Fruit fly (Drosophila melanogaster) whole organism, embryonic: ENCODE results near the gene CG4025.

Experiments
- B-H2 ChIP-seq: fragments of 200-800 bp; sonication (Bioruptor generic); optimal IDR thresholded peaks from 2 replicates; lab custom pipeline; 2018; ENCODE audit warnings: missing biosample characterization, mild to moderate bottlenecking, missing genetic modification characterization
- Bgb ChIP-seq: fragments of 200-800 bp; sonication (Bioruptor generic); IDR thresholded peaks from 2 replicates; pipeline ENCODE4 v1.3.6; 2022; ENCODE audit warnings: missing biosample characterization, missing genetic modification characterization; ENCODE audit not compliant: partially characterized antibody
- Blimp-1 ChIP-seq: fragments of 200-800 bp; sonication (Bioruptor generic); optimal IDR thresholded peaks from 3 replicates; lab custom pipeline; 2018; ENCODE audit warnings: missing biosample characterization, missing genetic modification characterization, mild to moderate bottlenecking, moderate library complexity, missing genetic modification reagents
- CG10147 ChIP-seq: fragments of 200-800 bp; sonication (Bioruptor generic); optimal IDR thresholded peaks from 2 replicates; lab custom pipeline; 2019; ENCODE audit warnings: missing biosample characterization, mild to moderate bottlenecking, missing genetic modification characterization, moderate library complexity
- CG10209 ChIP-seq: fragments of 200-800 bp; sonication (Bioruptor generic); optimal IDR thresholded peaks from 3 replicates; lab custom pipeline; 2017; ENCODE audit warnings: missing biosample characterization, mild to moderate bottlenecking, missing genetic modification characterization, missing genetic modification reagents
- CG10543 ChIP-seq: fragments of 200-800 bp; sonication (Bioruptor generic); optimal IDR thresholded peaks from 3 replicates; lab custom pipeline; 2017; ENCODE audit warnings: missing biosample characterization, mild to moderate bottlenecking, missing genetic modification characterization, moderate library complexity
- CG10979 ChIP-seq: fragments of 200-800 bp; sonication (Bioruptor generic); optimal IDR thresholded peaks from 2 replicates; lab custom pipeline; 2018; ENCODE audit warnings: missing biosample characterization, mild to moderate bottlenecking, missing genetic modification characterization, moderate library complexity
- CG11093 ChIP-seq: fragments of 200-800 bp; sonication (Bioruptor generic); IDR thresholded peaks from 3 replicates; pipeline ENCODE4 v1.3.6; 2022; ENCODE audit warnings: missing biosample characterization, missing genetic modification characterization
- CG12071 ChIP-seq: fragments of 200-800 bp; sonication (Bioruptor generic); optimal IDR thresholded peaks from 3 replicates; lab custom pipeline; 2018; ENCODE audit warnings: missing biosample characterization, mild to moderate bottlenecking, missing genetic modification characterization
- CG12391 ChIP-seq: fragments of 200-800 bp; sonication (Bioruptor generic); optimal IDR thresholded peaks from 3 replicates; lab custom pipeline; 2018; ENCODE audit warnings: missing biosample characterization, mild to moderate bottlenecking, missing genetic modification characterization, moderate library complexity
- CG12744 ChIP-seq: fragments of 200-800 bp; sonication (Bioruptor generic); optimal IDR thresholded peaks from 2 replicates; lab custom pipeline; 2016; ENCODE audit warnings: missing biosample characterization, missing genetic modification characterization
- CG13296 ChIP-seq: fragments of 200-800 bp; sonication (Bioruptor generic); optimal IDR thresholded peaks from 3 replicates; lab custom pipeline; 2018; ENCODE audit warnings: missing biosample characterization, mild to moderate bottlenecking, missing genetic modification characterization
- CG14441 ChIP-seq: fragments of 200-800 bp; sonication (Bioruptor generic); IDR thresholded peaks from 2 replicates; pipeline ENCODE4 v1.3.6; 2022; ENCODE audit warnings: missing biosample characterization, missing genetic modification characterization
- CG15269 ChIP-seq: fragments of 200-800 bp; sonication (Bioruptor generic); optimal IDR thresholded peaks from 2 replicates; lab custom pipeline; 2018; ENCODE audit warnings: missing biosample characterization, mild to moderate bottlenecking, missing genetic modification characterization, moderate library complexity
- CG17612 ChIP-seq: fragments of 200-800 bp; sonication (Bioruptor generic); IDR thresholded peaks from 2 replicates; pipeline ENCODE4 v1.3.6; 2022; ENCODE audit warnings: missing biosample characterization, missing genetic modification characterization
- CG17912 ChIP-seq: fragments of 200-800 bp; sonication (Bioruptor generic); optimal IDR thresholded peaks from 2 replicates; lab custom pipeline; 2018; ENCODE audit warnings: missing biosample characterization, mild to moderate bottlenecking, missing genetic modification characterization
- CG2875 ChIP-seq: fragments of 200-800 bp; sonication (Bioruptor generic); optimal IDR thresholded peaks from 2 replicates; lab custom pipeline; 2017; ENCODE audit warnings: missing biosample characterization, mild to moderate bottlenecking, missing genetic modification characterization, missing genetic modification reagents
- CG4820 ChIP-seq: fragments of 200-800 bp; sonication (Bioruptor generic); optimal IDR thresholded peaks from 3 replicates; lab custom pipeline; 2016; ENCODE audit warnings: missing biosample characterization, missing genetic modification characterization
- CG6254 ChIP-seq: fragments of 200-800 bp; sonication (Bioruptor generic); optimal IDR thresholded peaks from 3 replicates; lab custom pipeline; 2017; ENCODE audit warnings: mild to moderate bottlenecking, missing biosample characterization, missing genetic modification reagents, missing genetic modification characterization
- CG6791 ChIP-seq: fragments of 200-800 bp; sonication (Bioruptor generic); IDR thresholded peaks from 3 replicates; pipeline ENCODE4 v1.3.6; 2022; ENCODE audit warnings: missing biosample characterization, missing genetic modification characterization; ENCODE audit not compliant: partially characterized antibody
- CG7745 ChIP-seq: fragments of 200-800 bp; sonication (Bioruptor generic); optimal IDR thresholded peaks from 2 replicates; lab custom pipeline; 2018; ENCODE audit warnings: missing biosample characterization, mild to moderate bottlenecking, missing genetic modification characterization, moderate library complexity
- CG8359 ChIP-seq: fragments of 200-800 bp; sonication (Bioruptor generic); optimal IDR thresholded peaks from 2 replicates; lab custom pipeline; 2017; ENCODE audit warnings: missing biosample characterization, mild to moderate bottlenecking, missing genetic modification characterization, borderline replicate concordance
- CkIIα-i1 ChIP-seq: fragments of 200-800 bp; sonication (Bioruptor generic); IDR thresholded peaks from 2 replicates; pipeline ENCODE4 v1.3.6; 2022; ENCODE audit warnings: missing biosample characterization, missing genetic modification characterization
- D ChIP-seq, 2 experiments: fragments of 200-800 bp in 1 of 2; fragments of >200 bp in 1 of 2; sonication (Bioruptor generic) in 1 of 2; optimal IDR thresholded peaks; 2 replicates in 1 of 2; 3 replicates in 1 of 2; lab custom pipeline; 2017; ENCODE audit warnings: mild to moderate bottlenecking in 1 of 2, missing biosample characterization in 1 of 2, missing genetic modification characterization in 1 of 2, missing genetic modification reagents in 1 of 2
- Dp ChIP-seq: fragments of 200-800 bp; sonication (Bioruptor generic); optimal IDR thresholded peaks from 2 replicates; lab custom pipeline; 2018; ENCODE audit warnings: missing biosample characterization, mild to moderate bottlenecking, missing genetic modification characterization, moderate library complexity
- Elba2 ChIP-seq: fragments of 200-800 bp; sonication (Bioruptor generic); optimal IDR thresholded peaks from 3 replicates; lab custom pipeline; 2016; ENCODE audit warnings: missing biosample characterization, missing genetic modification characterization
- Gug ChIP-seq: fragments of 200-800 bp; sonication (Bioruptor generic); IDR thresholded peaks from 4 replicates; pipeline ENCODE4 v1.3.6; 2022; ENCODE audit warnings: missing biosample characterization, missing genetic modification characterization
- H2.0 ChIP-seq: fragments of 200-800 bp; sonication (Bioruptor generic); IDR thresholded peaks from 2 replicates; pipeline ENCODE4 v1.3.6; 2022; ENCODE audit warnings: missing biosample characterization, missing genetic modification characterization
- Oaz ChIP-seq: fragments of 200-800 bp; sonication (Bioruptor generic); IDR thresholded peaks from 2 replicates; pipeline ENCODE4 v1.3.6; 2022; ENCODE audit warnings: missing biosample characterization, missing genetic modification characterization
- Sox100B ChIP-seq: fragments of 200-800 bp; sonication (Bioruptor generic); optimal IDR thresholded peaks from 3 replicates; lab custom pipeline; 2018; ENCODE audit warnings: missing biosample characterization, mild to moderate bottlenecking, missing genetic modification characterization
- YL-1 ChIP-seq: fragments of 200-800 bp; sonication (Bioruptor generic); optimal IDR thresholded peaks from 3 replicates; lab custom pipeline; 2017; ENCODE audit warnings: missing biosample characterization, mild to moderate bottlenecking, missing genetic modification characterization
- ab ChIP-seq: fragments of 200-800 bp; sonication (Bioruptor generic); optimal IDR thresholded peaks from 2 replicates; lab custom pipeline; 2016; ENCODE audit warnings: missing biosample characterization, missing genetic modification characterization
- crc ChIP-seq: fragments of 200-800 bp; sonication (Bioruptor generic); optimal IDR thresholded peaks from 2 replicates; lab custom pipeline; 2016; ENCODE audit warnings: missing biosample characterization, missing genetic modification characterization
- ewg ChIP-seq: fragments of 200-800 bp; sonication (Bioruptor generic); optimal IDR thresholded peaks from 3 replicates; lab custom pipeline; 2017; ENCODE audit warnings: mild to moderate bottlenecking, missing biosample characterization, missing genetic modification reagents, missing genetic modification characterization
- fd96Cb ChIP-seq: fragments of 200-800 bp; sonication (Bioruptor generic); optimal IDR thresholded peaks from 2 replicates; lab custom pipeline; 2018; ENCODE audit warnings: missing biosample characterization, mild to moderate bottlenecking, missing genetic modification characterization, moderate library complexity
- gro ChIP-seq: fragments of 200-800 bp; sonication (Bioruptor generic); optimal IDR thresholded peaks from 2 replicates; lab custom pipeline; 2016; ENCODE audit warnings: missing biosample characterization, missing genetic modification characterization
- jigr1 ChIP-seq: fragments of 200-800 bp; sonication (Bioruptor generic); IDR thresholded peaks from 3 replicates; pipeline ENCODE4 v1.3.6; 2022; ENCODE audit warnings: missing biosample characterization, missing genetic modification characterization
- nau ChIP-seq: fragments of 200-800 bp; sonication (Bioruptor generic); optimal IDR thresholded peaks from 3 replicates; lab custom pipeline; 2017; ENCODE audit warnings: missing biosample characterization, mild to moderate bottlenecking, missing genetic modification characterization, missing genetic modification reagents
- oc ChIP-seq: fragments of 200-800 bp; sonication (Bioruptor generic); optimal IDR thresholded peaks from 2 replicates; lab custom pipeline; 2018; ENCODE audit warnings: missing biosample characterization, mild to moderate bottlenecking, missing genetic modification characterization, moderate library complexity
- pho ChIP-seq: fragments of 200-800 bp; sonication (Bioruptor generic); optimal IDR thresholded peaks from 2 replicates; lab custom pipeline; 2016; ENCODE audit warnings: missing biosample characterization, missing genetic modification characterization
- pita ChIP-seq: fragments of 200-800 bp; sonication (Bioruptor generic); optimal IDR thresholded peaks from 2 replicates; lab custom pipeline; 2017; ENCODE audit warnings: missing biosample characterization, mild to moderate bottlenecking, missing genetic modification characterization
- psq ChIP-seq: fragments of 200-800 bp; sonication (Bioruptor generic); optimal IDR thresholded peaks from 2 replicates; lab custom pipeline; 2017; ENCODE audit warnings: missing biosample characterization, missing genetic modification characterization
- schlank ChIP-seq: fragments of 200-800 bp; sonication (Bioruptor generic); optimal IDR thresholded peaks from 2 replicates; lab custom pipeline; 2018; ENCODE audit warnings: missing biosample characterization, mild to moderate bottlenecking, missing genetic modification characterization
- sim ChIP-seq: fragments of 200-800 bp; sonication (Bioruptor generic); IDR thresholded peaks from 2 replicates; pipeline ENCODE4 v1.3.6; 2022; ENCODE audit warnings: missing biosample characterization, missing genetic modification characterization
- sob ChIP-seq: fragments of 200-800 bp; sonication (Bioruptor generic); IDR thresholded peaks from 2 replicates; pipeline ENCODE4 v1.3.6; 2022; ENCODE audit warnings: missing biosample characterization, missing genetic modification characterization
- tll ChIP-seq, 2 experiments: fragments of 200-800 bp in 1 of 2; fragments of >200 bp in 1 of 2; sonication (Bioruptor generic) in 1 of 2; optimal IDR thresholded peaks; 2 replicates each; lab custom pipeline; 2017 to 2019; ENCODE audit warnings: missing biosample characterization in 2 of 2, missing genetic modification characterization in 2 of 2, mild to moderate bottlenecking in 1 of 2, moderate library complexity in 1 of 2
- wor ChIP-seq: fragments of 200-800 bp; sonication (Bioruptor generic); IDR thresholded peaks from 2 replicates; pipeline ENCODE4 v1.3.6; 2022; ENCODE audit warnings: missing biosample characterization, missing genetic modification characterization
- yki ChIP-seq: fragments of >200 bp; optimal IDR thresholded peaks from 3 replicates; lab custom pipeline; 2018

CG4025 gene

DNA sequence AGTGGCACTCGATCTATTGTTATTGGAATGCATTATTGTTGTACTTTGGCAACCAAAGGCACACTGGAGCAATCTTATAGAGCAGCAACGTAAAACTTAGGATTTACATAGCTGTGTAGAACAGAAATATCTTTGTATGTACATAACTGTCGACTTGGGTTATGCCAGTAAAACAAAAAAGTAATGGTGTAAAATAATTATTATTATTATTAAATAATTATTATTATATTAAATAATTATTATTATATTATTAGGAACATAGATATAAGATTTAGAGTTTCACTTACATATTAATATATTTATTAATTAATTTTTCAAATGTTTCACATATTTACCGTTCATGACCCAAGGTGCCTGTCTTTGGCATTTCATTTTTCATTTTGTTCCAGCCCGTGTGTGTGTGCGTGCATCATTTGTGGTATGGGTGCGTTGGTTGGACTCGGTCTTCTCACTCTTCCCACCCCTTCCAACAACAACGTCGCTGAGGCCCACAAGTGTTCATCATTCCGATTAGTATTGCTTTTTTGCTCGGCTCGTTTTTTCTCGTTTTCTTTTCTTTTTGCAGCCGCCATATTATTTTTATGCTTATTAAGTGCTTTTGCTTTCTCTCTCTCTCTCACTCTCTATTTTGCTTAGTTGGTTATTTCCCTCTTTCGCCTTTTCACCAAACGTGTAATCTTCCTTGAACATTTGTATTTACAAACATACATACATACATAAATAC is 47.4 kb downstream of the CG4025 start (continued):
- TF ChIP-seq Bgb (GFP tag; lab: Robert Waterston, UW) (no peak), CG10147 (peak; percentile 98), wor (GFP tag; lab: Robert Waterston, UW) (peak; percentile 85), H2.0 (GFP tag; lab: Robert Waterston, UW) (peak; percentile 85), CG10979 (tag; lab: Kevin White, UChicago) (peak; percentile 99), CG6254 (GFP tag; lab: Kevin White, UChicago) (peak; percentile 95), D (optimal IDR thresholded peaks at IDR 0.05; lab: Kevin White, UChicago) (no peak), D (GFP tag; optimal IDR thresholded peaks at IDR 0.05; lab: Kevin White, UChicago) (peak; percentile 99), ewg (peak; percentile 94), tll (GFP tag; optimal IDR thresholded peaks at IDR 0.05; lab: Kevin White, UChicago) (peak in 1 of 2 experiments; percentile 22), pho (GFP tag; lab: Kevin White, UChicago) (peak; percentile 72), YL-1 (peak; percentile 94), CG4820 (GFP tag; lab: Kevin White, UChicago) (peak; percentile 94), gro (GFP tag; lab: Kevin White, UChicago) (peak; percentile 10), nau (GFP tag; lab: Kevin White, UChicago) (peak; percentile 69), sim (GFP tag; lab: Robert Waterston, UW) (no peak; the same call in 1 of the 2 replicates), CG13296 (GFP tag; lab: Kevin White, UChicago) (peak; percentile 98), crc (GFP tag; lab: Kevin White, UChicago) (peak; percentile 34), CkIIα-i1 (GFP tag; lab: Robert Waterston, UW) (no peak), CG17912 (GFP tag; lab: Kevin White, UChicago) (peak; percentile 93), CG12071 (GFP tag; lab: Kevin White, UChicago) (peak; percentile 83), schlank (peak; percentile 89), CG6791 (GFP tag; lab: Robert Waterston, UW) (0 out of 3 replicates have a peak, but pooled peaks have one; percentile 38), CG8359 (GFP tag; lab: Kevin White, UChicago) (peak; percentile 93), fd96Cb (tag; lab: Kevin White, UChicago) (peak; percentile 98), CG15269 (tag; lab: Kevin White, UChicago) (peak; percentile 97), ab (GFP tag; lab: Kevin White, UChicago) (peak; percentile 89), sob (GFP tag; lab: Robert Waterston, UW) (peak; percentile 89), jigr1 (GFP tag; lab: Robert Waterston, UW) (peak; percentile 88; the same call in 2 of the 3 replicates), CG12744 (GFP tag; lab: Kevin White, UChicago) (peak; percentile 22), pita (GFP tag; lab: Kevin White, UChicago) (no peak), CG17612 (peak; percentile 67), CG2875 (peak; percentile 97), CG7745 (tag; lab: Kevin White, UChicago) (peak; percentile 8), Sox100B (peak; percentile 100), Blimp-1 (GFP tag; lab: Kevin White, UChicago) (peak; percentile 95), oc (peak; percentile 93), Elba2 (GFP tag; lab: Kevin White, UChicago) (peak; percentile 73), CG11093 (GFP tag; lab: Robert Waterston, UW) (peak; percentile 92), yki (lab: Kevin White, UChicago) (peak; percentile 14), psq (GFP tag; lab: Kevin White, UChicago) (peak; percentile 71), CG12391 (tag; lab: Kevin White, UChicago) (peak; percentile 99), B-H2 (GFP tag; lab: Kevin White, UChicago) (peak; percentile 94), Oaz (GFP tag; lab: Robert Waterston, UW) (peak; percentile 72), CG10209 (GFP tag; lab: Kevin White, UChicago) (peak; percentile 99), CG14441 (peak; percentile 93), Dp (GFP tag; lab: Kevin White, UChicago) (peak; percentile 4), CG10543 (GFP tag; lab: Kevin White, UChicago) (peak; percentile 99), Gug (GFP tag; lab: Robert Waterston, UW) (peak; percentile 94)
